Worm (Caenorhabditis elegans): ENCODE measurements around the gene nhr-94.
"Not testable (repeated sequence)": the region's sequence is repeated elsewhere in the genome, so short reads cannot be mapped to it uniquely, and the experiment has no call there.

Gene nhr-94

ce11 chrV:7703536-7703935 lies 17.4 kb upstream of the nhr-94 start, which contains the start of gene srsx-40:
Gene srsx-40, minus strand, starts transcription at chrV:7703636.
- not testable (repeated sequence) for TF ChIP-seq lin-15B (tag; optimal IDR thresholded peaks at IDR 0.05); ama-1 (optimal IDR thresholded peaks at IDR 0.05); daf-12 (tag; optimal IDR thresholded peaks at IDR 0.05)

- TF ChIP-seq skn-1 (tag; optimal IDR thresholded peaks at IDR 0.05) = no peak
- TF ChIP-seq fos-1 (tag; optimal IDR thresholded peaks at IDR 0.05) = no peak
- TF ChIP-seq mdl-1 (tag; optimal IDR thresholded peaks at IDR 0.05) = no peak
- TF ChIP-seq tbx-2 (tag; optimal IDR thresholded peaks at IDR 0.05) = no peak
- TF ChIP-seq elt-3 (tag; optimal IDR thresholded peaks at IDR 0.05) = no peak
- TF ChIP-seq pqm-1 (tag; optimal IDR thresholded peaks at IDR 0.05) = no peak
- TF ChIP-seq R02D3.7 (tag; optimal IDR thresholded peaks at IDR 0.05) = no peak
- TF ChIP-seq nhr-25 (tag; optimal IDR thresholded peaks at IDR 0.05) = no peak
These were observed 10.7 kb upstream of the nhr-94 start, which contains the start of gene ZK105.3 for ce11 chrV:7696842-7697241. Gene ZK105.3, plus strand, starts transcription at chrV:7697142.

ce11 chrV:7693394-7693793 lies 7.3 kb upstream of the nhr-94 start, which contains the start of gene C12D5.10:
Gene C12D5.10, minus strand, starts transcription at chrV:7693494.
- TF ChIP-seq nhr-28 (tag; optimal IDR thresholded peaks at IDR 0.05) = no peak
- no peak for TF ChIP-seq aly-2 (tag; optimal IDR thresholded peaks at IDR 0.05)
- no peak for TF ChIP-seq ceh-16 (tag; optimal IDR thresholded peaks at IDR 0.05)
- no peak for TF ChIP-seq ztf-11 (tag; optimal IDR thresholded peaks at IDR 0.05)

ce11 chrV:7690637-7691036 lies 4.5 kb upstream of the nhr-94 start:
- TF ChIP-seq nhr-23 (tag; optimal IDR thresholded peaks at IDR 0.05) (no peak), ceh-82 (tag; optimal IDR thresholded peaks at IDR 0.05) (no peak), eor-1 (tag; optimal IDR thresholded peaks at IDR 0.05) (no peak), R02D3.7 (tag; optimal IDR thresholded peaks at IDR 0.05) (no peak), nhr-12 (tag; optimal IDR thresholded peaks at IDR 0.05) (no peak), unc-39 (tag; optimal IDR thresholded peaks at IDR 0.05) (no peak), skn-1 (tag; optimal IDR thresholded peaks at IDR 0.05) (no peak), hmg-11 (tag; optimal IDR thresholded peaks at IDR 0.05) (no peak), nhr-76 (tag; optimal IDR thresholded peaks at IDR 0.05) (no peak), lin-39 (tag; optimal IDR thresholded peaks at IDR 0.05) (no peak), ztf-11 (tag; optimal IDR thresholded peaks at IDR 0.05) (no peak), nhr-25 (tag; optimal IDR thresholded peaks at IDR 0.05) (no peak), egl-27 (tag; optimal IDR thresholded peaks at IDR 0.05) (no peak)

ce11 chrV:7689888-7690287 lies 3.8 kb upstream of the nhr-94 start, which contains the start of gene C12D5.9:
Gene C12D5.9, minus strand, starts transcription at chrV:7689988.
- TF ChIP-seq pha-4 (tag; optimal IDR thresholded peaks at IDR 0.05) (no peak), unc-62 (GFP tag; optimal IDR thresholded peaks at IDR 0.05) (no peak), nfya-1 (tag; optimal IDR thresholded peaks at IDR 0.05; ENCODE audit: insufficient read depth) (no peak), ceh-82 (tag; optimal IDR thresholded peaks at IDR 0.05) (no peak), nhr-11 (tag; optimal IDR thresholded peaks at IDR 0.05) (no peak), egl-27 (tag; optimal IDR thresholded peaks at IDR 0.05) (no peak), R02D3.7 (tag; optimal IDR thresholded peaks at IDR 0.05) (no peak), fkh-10 (GFP tag; optimal IDR thresholded peaks at IDR 0.05) (no peak), tbx-2 (tag; optimal IDR thresholded peaks at IDR 0.05) (no peak), sea-2 (GFP tag; optimal IDR thresholded peaks at IDR 0.05) (no peak), nhr-76 (tag; optimal IDR thresholded peaks at IDR 0.05) (no peak), nhr-25 (tag; optimal IDR thresholded peaks at IDR 0.05) (no peak), fkh-2 (tag; optimal IDR thresholded peaks at IDR 0.05) (no peak), ceh-9 (tag; optimal IDR thresholded peaks at IDR 0.05) (no peak), skn-1 (tag; optimal IDR thresholded peaks at IDR 0.05) (no peak)

- TF ChIP-seq sea-2 (GFP tag; optimal IDR thresholded peaks at IDR 0.05) (no peak), tbx-2 (tag; optimal IDR thresholded peaks at IDR 0.05) (no peak), elt-1 (tag; optimal IDR thresholded peaks at IDR 0.05) (no peak), unc-39 (tag; optimal IDR thresholded peaks at IDR 0.05) (no peak), fkh-2 (tag; optimal IDR thresholded peaks at IDR 0.05) (no peak), unc-62 (GFP tag; optimal IDR thresholded peaks at IDR 0.05) (no peak), ama-1 (optimal IDR thresholded peaks at IDR 0.05) (no peak), nfya-1 (tag; optimal IDR thresholded peaks at IDR 0.05; ENCODE audit: insufficient read depth) (no peak), ztf-4 (tag; optimal IDR thresholded peaks at IDR 0.05) (no peak), nhr-23 (tag; optimal IDR thresholded peaks at IDR 0.05) (no peak), mml-1 (tag; optimal IDR thresholded peaks at IDR 0.05) (no peak)
These were observed 2.1 kb downstream of the nhr-94 start, which contains the start of gene sre-11 for ce11 chrV:7683907-7684655. Gene sre-11, minus strand, starts transcription at chrV:7683957.
